Worm (Caenorhabditis elegans): ENCODE results near the gene F17C8.7.

- TF ChIP-seq him-1 (tag; optimal IDR thresholded peaks at IDR 0.05) (no peak), W03F9.2 (tag; optimal IDR thresholded peaks at IDR 0.05) (no peak)
These were observed 26.6 kb upstream of the F17C8.7 start, which contains the start of gene T04A8.18 for ce11 chrIII:4708909-4709308.

Data from whole organism, L4/young adult.